Worm (Caenorhabditis elegans): ENCODE data around the gene F13B12.4.
A peak's percentile ranks its signal among the peaks of the same experiment; 100 is the strongest.

F13B12.4 gene

ce11 chrIV:10483607-10484117 is 34.0 kb upstream of the F13B12.4 start, which contains the start of the genes F01D4.5 and ced-5 (continued):
- TF ChIP-seq zip-2 (tag; optimal IDR thresholded peaks at IDR 0.05) (no peak), T26A8.4 (GFP tag; IDR thresholded peaks at IDR 0.05) (peak; percentile 21; the same call in 1 of the 2 replicates), T20F7.1 (GFP tag; optimal IDR thresholded peaks at IDR 0.05) (peak; percentile 73), lin-29 (GFP tag; IDR thresholded peaks at IDR 0.05) (no peak), arid-1 (GFP tag; conservative IDR thresholded peaks at IDR 0.05) (no peak), D1046.2 (GFP tag; IDR thresholded peaks at IDR 0.05) (no peak), vab-7 (GFP tag; IDR thresholded peaks at IDR 0.05) (no peak), zag-1 (tag; optimal IDR thresholded peaks at IDR 0.05) (no peak), nhr-77 (tag; optimal IDR thresholded peaks at IDR 0.05) (no peak), fkh-10 (GFP tag; optimal IDR thresholded peaks at IDR 0.05) (peak; percentile 0), set-16 (GFP tag; IDR thresholded peaks at IDR 0.05) (no peak), snpc-1.2 (GFP tag; IDR thresholded peaks at IDR 0.05) (0 out of 2 replicates have a peak, but pooled peaks have one; percentile 59), mdl-1 (tag; optimal IDR thresholded peaks at IDR 0.05) (no peak), dmd-6 (GFP tag; IDR thresholded peaks at IDR 0.05) (peak; percentile 78), tag-97 (GFP tag; IDR thresholded peaks at IDR 0.05) (no peak), fos-1 (tag; optimal IDR thresholded peaks at IDR 0.05) (no peak), daf-19 (GFP tag; conservative IDR thresholded peaks at IDR 0.05) (0 out of 2 replicates have a peak, but pooled peaks have one; percentile 33), zfp-2 (tag; optimal IDR thresholded peaks at IDR 0.05) (no peak), pqm-1 (tag; optimal IDR thresholded peaks at IDR 0.05) (no peak), mxl-2 (GFP tag; conservative IDR thresholded peaks at IDR 0.05) (no peak), dpl-1 (GFP tag; optimal IDR thresholded peaks at IDR 0.05) (peak; percentile 85), ZK546.5 (tag; optimal IDR thresholded peaks at IDR 0.05) (no peak), ama-1 (optimal IDR thresholded peaks at IDR 0.05) (no peak), lim-7 (GFP tag; IDR thresholded peaks at IDR 0.05) (no peak), saeg-2 (GFP tag; IDR thresholded peaks at IDR 0.05) (no peak), php-3 (GFP tag; IDR thresholded peaks at IDR 0.05) (no peak), lir-3 (tag; optimal IDR thresholded peaks at IDR 0.05) (peak; percentile 20), daf-8 (GFP tag; IDR thresholded peaks at IDR 0.05) (no peak), ces-1 (GFP tag; optimal IDR thresholded peaks at IDR 0.05) (no peak), nhr-111 (GFP tag; optimal IDR thresholded peaks at IDR 0.05) (no peak), hif-1 (tag; optimal IDR thresholded peaks at IDR 0.05) (peak in 1 of 2 experiments; percentile 90), pha-4 (GFP tag; IDR thresholded peaks at IDR 0.05) (no peak), pha-4 (tag; optimal IDR thresholded peaks at IDR 0.05) (peak; percentile 45), lin-1 (GFP tag; IDR thresholded peaks at IDR 0.05) (no peak), hmg-1.1 (GFP tag; IDR thresholded peaks at IDR 0.05) (no peak), unc-62 (GFP tag; optimal IDR thresholded peaks at IDR 0.05 in 1 of 2) (no peak), unc-62 (tag; optimal IDR thresholded peaks at IDR 0.05) (no peak), dve-1 (tag; optimal IDR thresholded peaks at IDR 0.05; ENCODE audit: insufficient read depth) (peak; percentile 89), ceh-82 (tag; optimal IDR thresholded peaks at IDR 0.05) (no peak), spr-3 (GFP tag; optimal IDR thresholded peaks at IDR 0.05) (no peak), nhr-6 (tag; optimal IDR thresholded peaks at IDR 0.05) (peak; percentile 88), aha-1 (tag) (no peak), aly-2 (tag; optimal IDR thresholded peaks at IDR 0.05) (no peak), unc-130 (GFP tag; optimal IDR thresholded peaks at IDR 0.05) (peak; percentile 87), mdt-29 (GFP tag; IDR thresholded peaks at IDR 0.05) (no peak), ceh-32 (tag; optimal IDR thresholded peaks at IDR 0.05; ENCODE audit: poor library complexity) (no peak), duxl-1 (tag; optimal IDR thresholded peaks at IDR 0.05; ENCODE audit: poor library complexity) (peak; percentile 90), cey-2 (tag; optimal IDR thresholded peaks at IDR 0.05; ENCODE audit: borderline replicate concordance, insufficient read depth) (no peak), nhr-41 (GFP tag; IDR thresholded peaks at IDR 0.05) (no peak), mes-2 (tag; optimal IDR thresholded peaks at IDR 0.05; ENCODE audit: poor library complexity, severe bottlenecking) (peak; percentile 99), hlh-30 (tag; optimal IDR thresholded peaks at IDR 0.05; ENCODE audit: insufficient read depth) (peak; percentile 66)

All from whole organism, L4 larva.